Worm (Caenorhabditis elegans) whole organism, L1 larva: Measurements from ENCODE around the gene srh-33.

Experiments
- ama-1 ChIP-seq: fragments of 150-350 bp; optimal IDR thresholded peaks from 2 replicates; lab custom pipeline; 2014
- blmp-1 ChIP-seq: fragments of 150-350 bp; optimal IDR thresholded peaks from 2 replicates; lab custom pipeline; 2014; ENCODE audit warnings: missing biosample characterization, missing genetic modification characterization
- egl-27 ChIP-seq, 2 experiments: fragments of 150-350 bp in 1 of 2; sonication (generic microtip); optimal IDR thresholded peaks; 3 replicates each; lab custom pipeline; 2017 to 2018; ENCODE audit warnings: missing biosample characterization in 2 of 2, missing genetic modification characterization in 2 of 2, missing genetic modification reagents in 2 of 2
- fkh-10 ChIP-seq: sonication (generic microtip); optimal IDR thresholded peaks from 2 replicates; lab custom pipeline; 2017; ENCODE audit warnings: missing biosample characterization, missing genetic modification reagents, missing genetic modification characterization
- fos-1 ChIP-seq: fragments of 150-350 bp; optimal IDR thresholded peaks from 2 replicates; lab custom pipeline; 2014; ENCODE audit warnings: missing biosample characterization, missing genetic modification characterization
- irx-1 ChIP-seq: sonication (generic microtip); optimal IDR thresholded peaks from 2 replicates; lab custom pipeline; 2016; ENCODE audit warnings: missing genetic modification characterization, missing compliant biosample characterization
- lsy-2 ChIP-seq, 2 experiments: fragments of 150-350 bp; optimal IDR thresholded peaks; 2 replicates each; lab custom pipeline; 2014; ENCODE audit warnings: missing biosample characterization in 2 of 2, missing genetic modification characterization in 2 of 2
- nhr-11 ChIP-seq: fragments of 150-350 bp; optimal IDR thresholded peaks from 2 replicates; lab custom pipeline; 2014; ENCODE audit warnings: missing biosample characterization, missing genetic modification characterization
- nhr-28 ChIP-seq: fragments of 150-350 bp; optimal IDR thresholded peaks from 2 replicates; lab custom pipeline; 2014; ENCODE audit warnings: missing biosample characterization, missing genetic modification characterization
- nhr-71 ChIP-seq: sonication (generic microtip); optimal IDR thresholded peaks from 2 replicates; lab custom pipeline; 2016; ENCODE audit warnings: mild to moderate bottlenecking, missing genetic modification characterization, moderate library complexity, missing compliant biosample characterization
- nhr-76 ChIP-seq: sonication (generic microtip); optimal IDR thresholded peaks from 2 replicates; lab custom pipeline; 2017; ENCODE audit warnings: missing biosample characterization, missing genetic modification characterization
- pag-3 ChIP-seq: sonication (generic microtip); optimal IDR thresholded peaks from 2 replicates; lab custom pipeline; 2017; ENCODE audit warnings: missing genetic modification characterization, mild to moderate bottlenecking, missing compliant biosample characterization, antibody characterized with exemption, borderline replicate concordance; ENCODE audit not compliant: insufficient read depth
- pqm-1 ChIP-seq: sonication (generic microtip); optimal IDR thresholded peaks from 3 replicates; lab custom pipeline; 2017; ENCODE audit warnings: missing biosample characterization, missing genetic modification characterization
- snpc-4 ChIP-seq: fragments of 150-350 bp; optimal IDR thresholded peaks from 2 replicates; lab custom pipeline; 2014; ENCODE audit warnings: missing biosample characterization, missing genetic modification characterization

DNA sequence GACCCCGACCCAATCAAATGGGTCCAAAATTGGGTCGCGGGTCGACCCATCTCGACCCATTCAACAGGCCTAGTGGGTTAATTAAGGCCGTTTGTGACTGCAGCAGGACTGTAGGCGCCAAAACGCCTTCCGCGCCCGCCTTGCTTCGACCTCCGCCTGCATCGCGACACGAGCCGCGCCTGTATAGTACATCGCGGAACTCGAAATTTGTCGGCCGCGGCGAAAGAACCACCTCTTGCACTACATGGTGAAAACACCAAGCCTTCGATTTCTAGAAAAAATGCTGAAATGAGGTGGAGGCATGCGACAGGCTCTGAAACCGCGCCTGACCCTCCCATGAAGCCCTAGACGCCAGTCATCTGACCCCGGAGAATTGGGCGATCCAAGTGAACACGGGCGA, 44.9 kb upstream of the srh-33 start:
- TF ChIP-seq lsy-2 (tag; optimal IDR thresholded peaks at IDR 0.05; lab: Kevin White, UChicago) (no peak), fos-1 (tag; lab: Kevin White, UChicago) (no peak), pqm-1 (tag; lab: Kevin White, UChicago) (no peak), pag-3 (no peak), nhr-28 (tag; lab: Kevin White, UChicago) (no peak), egl-27 (tag; optimal IDR thresholded peaks at IDR 0.05; lab: Kevin White, UChicago) (no peak), nhr-71 (tag; lab: Kevin White, UChicago) (no peak), ama-1 (no peak), snpc-4 (no peak), irx-1 (tag; lab: Kevin White, UChicago) (no peak), fkh-10 (GFP tag; lab: Kevin White, UChicago) (no peak), nhr-11 (tag; lab: Kevin White, UChicago) (no peak), blmp-1 (tag; lab: Kevin White, UChicago) (no peak), nhr-76 (tag; lab: Kevin White, UChicago) (no peak)
